Worm (Caenorhabditis elegans): ENCODE results near the gene R148.7.

DNA sequence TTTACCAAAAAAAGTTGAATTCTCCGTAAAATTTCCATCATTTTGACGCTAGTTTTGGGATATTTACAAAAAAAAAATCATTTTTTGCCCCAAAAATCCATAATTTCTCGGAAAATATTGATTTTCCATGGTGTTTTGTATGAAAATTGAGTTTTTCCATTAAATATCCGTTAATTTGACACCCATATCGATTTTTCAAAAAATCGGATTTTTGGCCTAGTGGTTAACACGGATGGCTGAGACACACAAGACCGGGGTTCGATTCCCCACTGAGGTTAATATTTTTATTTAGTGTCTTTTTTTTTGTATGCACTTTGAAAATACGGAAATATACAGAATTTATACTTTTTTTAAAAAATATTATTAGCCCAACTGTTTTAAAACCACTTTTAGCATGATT lies 13.0 kb downstream of the R148.7 start:
- no peak for TF ChIP-seq egl-27 (tag; optimal IDR thresholded peaks at IDR 0.05)
- TF ChIP-seq nfya-1 (tag; optimal IDR thresholded peaks at IDR 0.05; ENCODE audit: insufficient read depth): no peak
- TF ChIP-seq tbx-2 (tag; optimal IDR thresholded peaks at IDR 0.05): no peak
- no peak for TF ChIP-seq fos-1 (tag; optimal IDR thresholded peaks at IDR 0.05)
- TF ChIP-seq ztf-11 (tag; optimal IDR thresholded peaks at IDR 0.05): no peak
- TF ChIP-seq pha-4 (tag; optimal IDR thresholded peaks at IDR 0.05): no peak
- TF ChIP-seq nhr-67 (tag; optimal IDR thresholded peaks at IDR 0.05): no peak
- no peak for TF ChIP-seq nhr-11 (tag; optimal IDR thresholded peaks at IDR 0.05)
- TF ChIP-seq elt-1 (tag; optimal IDR thresholded peaks at IDR 0.05): no peak
- TF ChIP-seq unc-62 (GFP tag; optimal IDR thresholded peaks at IDR 0.05): no peak
- no peak for TF ChIP-seq snpc-4 (tag; optimal IDR thresholded peaks at IDR 0.05)
- TF ChIP-seq fkh-10 (GFP tag; optimal IDR thresholded peaks at IDR 0.05): no peak
- TF ChIP-seq lin-39 (tag; optimal IDR thresholded peaks at IDR 0.05): no peak
- no peak for TF ChIP-seq nhr-76 (tag; optimal IDR thresholded peaks at IDR 0.05)

Measured in whole organism, L3 larva.